Fruit fly (Drosophila melanogaster) whole organism, embryonic: ENCODE data around the gene CG43218.

Source experiments
- BEAF-32 ChIP-seq: fragments of 200-800 bp; sonication (Bioruptor generic); optimal IDR thresholded peaks from 3 replicates; lab custom pipeline; 2017; ENCODE audit warnings: missing biosample characterization, missing genetic modification characterization, mild to moderate bottlenecking, moderate library complexity, missing genetic modification reagents
- CG10147 ChIP-seq: fragments of 200-800 bp; sonication (Bioruptor generic); optimal IDR thresholded peaks from 2 replicates; lab custom pipeline; 2019; ENCODE audit warnings: missing biosample characterization, mild to moderate bottlenecking, missing genetic modification characterization, moderate library complexity
- CG1024 ChIP-seq: fragments of 200-800 bp; sonication (Bioruptor generic); IDR thresholded peaks from 2 replicates; pipeline ENCODE4 v1.3.6; 2022; ENCODE audit warnings: missing biosample characterization, missing genetic modification characterization
- CG10274 ChIP-seq: fragments of 200-800 bp; sonication (Bioruptor generic); optimal IDR thresholded peaks from 3 replicates; lab custom pipeline; 2017; ENCODE audit warnings: missing biosample characterization, mild to moderate bottlenecking, missing genetic modification characterization
- CG10366 ChIP-seq: fragments of 200-800 bp; sonication (Bioruptor generic); IDR thresholded peaks from 2 replicates; pipeline ENCODE4 v1.3.6; 2022; ENCODE audit warnings: missing biosample characterization, missing genetic modification characterization
- CG11093 ChIP-seq: fragments of 200-800 bp; sonication (Bioruptor generic); IDR thresholded peaks from 3 replicates; pipeline ENCODE4 v1.3.6; 2022; ENCODE audit warnings: missing biosample characterization, missing genetic modification characterization
- CG11504 ChIP-seq: fragments of 200-800 bp; sonication (Bioruptor generic); optimal IDR thresholded peaks from 3 replicates; lab custom pipeline; 2019; ENCODE audit warnings: missing biosample characterization, mild to moderate bottlenecking, missing genetic modification characterization, moderate library complexity
- CG12219 ChIP-seq: fragments of 200-800 bp; sonication (Bioruptor generic); optimal IDR thresholded peaks from 3 replicates; lab custom pipeline; 2018; ENCODE audit warnings: missing biosample characterization, mild to moderate bottlenecking, missing genetic modification characterization
- CG12391 ChIP-seq: fragments of 200-800 bp; sonication (Bioruptor generic); optimal IDR thresholded peaks from 3 replicates; lab custom pipeline; 2018; ENCODE audit warnings: missing biosample characterization, mild to moderate bottlenecking, missing genetic modification characterization, moderate library complexity
- CG12659 ChIP-seq: fragments of 200-800 bp; sonication (Bioruptor generic); optimal IDR thresholded peaks from 3 replicates; lab custom pipeline; 2017; ENCODE audit warnings: mild to moderate bottlenecking, missing biosample characterization, missing genetic modification reagents, missing genetic modification characterization
- CG12942 ChIP-seq: fragments of 200-800 bp; sonication (Bioruptor generic); optimal IDR thresholded peaks from 3 replicates; lab custom pipeline; 2016; ENCODE audit warnings: missing biosample characterization, missing genetic modification characterization
- CG14014 ChIP-seq: fragments of 200-800 bp; sonication (Bioruptor generic); IDR thresholded peaks from 2 replicates; pipeline ENCODE4 v1.3.6; 2022; ENCODE audit warnings: missing biosample characterization, missing genetic modification characterization
- CG15011 ChIP-seq: fragments of 200-800 bp; sonication (Bioruptor generic); optimal IDR thresholded peaks from 3 replicates; lab custom pipeline; 2018; ENCODE audit warnings: missing biosample characterization, mild to moderate bottlenecking, missing genetic modification characterization
- CG16863 ChIP-seq: fragments of 200-800 bp; sonication (Bioruptor generic); optimal IDR thresholded peaks from 3 replicates; lab custom pipeline; 2016; ENCODE audit warnings: missing biosample characterization, missing genetic modification characterization
- CG2202 ChIP-seq: fragments of 200-800 bp; sonication (Bioruptor generic); optimal IDR thresholded peaks from 2 replicates; lab custom pipeline; 2018; ENCODE audit warnings: missing biosample characterization, mild to moderate bottlenecking, missing genetic modification characterization
- CG4282 ChIP-seq: fragments of 200-800 bp; sonication (Bioruptor generic); optimal IDR thresholded peaks from 2 replicates; lab custom pipeline; 2016; ENCODE audit warnings: missing biosample characterization, missing genetic modification characterization
- CG4820 ChIP-seq: fragments of 200-800 bp; sonication (Bioruptor generic); optimal IDR thresholded peaks from 3 replicates; lab custom pipeline; 2016; ENCODE audit warnings: missing biosample characterization, missing genetic modification characterization
- CG7372 ChIP-seq: fragments of 200-800 bp; sonication (Bioruptor generic); IDR thresholded peaks from 2 replicates; pipeline ENCODE4 v1.3.6; 2022; ENCODE audit warnings: missing biosample characterization, missing genetic modification characterization
- CG8290 ChIP-seq, 3 experiments: fragments of 200-800 bp; sonication (Bioruptor generic); optimal IDR thresholded peaks; 2 replicates each; lab custom pipeline; 2016 to 2019; ENCODE audit warnings: missing biosample characterization in 3 of 3, missing genetic modification characterization in 3 of 3, mild to moderate bottlenecking in 2 of 3, moderate library complexity in 1 of 3
- CG8388 ChIP-seq: fragments of 200-800 bp; sonication (Bioruptor generic); optimal IDR thresholded peaks from 2 replicates; lab custom pipeline; 2019; ENCODE audit warnings: missing biosample characterization, mild to moderate bottlenecking, missing genetic modification characterization, moderate library complexity
- CG9797 ChIP-seq: fragments of 200-800 bp; sonication (Bioruptor generic); optimal IDR thresholded peaks from 3 replicates; lab custom pipeline; 2018; ENCODE audit warnings: missing biosample characterization, mild to moderate bottlenecking, missing genetic modification characterization
- CG9817 ChIP-seq: fragments of 200-800 bp; sonication (Bioruptor generic); optimal IDR thresholded peaks from 2 replicates; lab custom pipeline; 2018; ENCODE audit warnings: missing biosample characterization, mild to moderate bottlenecking, missing genetic modification characterization, moderate library complexity
- CG9932 ChIP-seq: fragments of 200-800 bp; sonication (Bioruptor generic); IDR thresholded peaks from 2 replicates; pipeline ENCODE4 v1.3.6; 2022; ENCODE audit warnings: missing biosample characterization, missing genetic modification characterization
- D19B ChIP-seq: fragments of 200-800 bp; sonication (Bioruptor generic); optimal IDR thresholded peaks from 2 replicates; lab custom pipeline; 2017; ENCODE audit warnings: missing biosample characterization, mild to moderate bottlenecking, missing genetic modification characterization
- Deaf1 ChIP-seq: fragments of 200-800 bp; optimal IDR thresholded peaks from 3 replicates; lab custom pipeline; 2019; ENCODE audit warnings: missing biosample characterization, mild to moderate bottlenecking, missing genetic modification characterization, moderate library complexity
- Eip74EF ChIP-seq, 2 experiments: fragments of 200-800 bp in 1 of 2; fragments of >200 bp in 1 of 2; sonication (Bioruptor generic) in 1 of 2; optimal IDR thresholded peaks; 2 replicates each; lab custom pipeline; 2017 to 2019; ENCODE audit warnings: missing biosample characterization in 2 of 2, missing genetic modification characterization in 2 of 2, mild to moderate bottlenecking in 1 of 2, moderate library complexity in 1 of 2
- Ets65A ChIP-seq: fragments of 200-800 bp; sonication (Bioruptor generic); peaks from one replicate; lab custom pipeline; 2016; ENCODE audit warnings: missing biosample characterization, missing genetic modification characterization
- Hmr ChIP-seq: fragments of 200-800 bp; sonication (Bioruptor generic); optimal IDR thresholded peaks from 3 replicates; lab custom pipeline; 2017; ENCODE audit warnings: mild to moderate bottlenecking, missing biosample characterization, missing genetic modification reagents, missing genetic modification characterization
- PHDP ChIP-seq: fragments of 200-800 bp; sonication (Bioruptor generic); optimal IDR thresholded peaks from 3 replicates; lab custom pipeline; 2018; ENCODE audit warnings: missing biosample characterization, mild to moderate bottlenecking, missing genetic modification characterization, moderate library complexity
- Sox102F ChIP-seq: fragments of 200-800 bp; sonication (Bioruptor generic); optimal IDR thresholded peaks from 2 replicates; lab custom pipeline; 2018; ENCODE audit warnings: missing biosample characterization, mild to moderate bottlenecking, missing genetic modification characterization, moderate library complexity
- al ChIP-seq: fragments of 200-800 bp; sonication (Bioruptor generic); IDR thresholded peaks from 2 replicates; pipeline ENCODE4 v1.3.6; 2022; ENCODE audit warnings: missing biosample characterization, missing genetic modification characterization
- chn ChIP-seq: fragments of 200-800 bp; sonication (Bioruptor generic); optimal IDR thresholded peaks from 2 replicates; lab custom pipeline; 2016; ENCODE audit warnings: missing biosample characterization, missing genetic modification characterization
- ci ChIP-seq: fragments of 200-800 bp; sonication (Bioruptor generic); IDR thresholded peaks from 3 replicates; pipeline ENCODE4 v1.3.6; 2022; ENCODE audit warnings: missing biosample characterization, missing genetic modification characterization
- croc ChIP-seq: fragments of 200-800 bp; sonication (Bioruptor generic); conservative IDR thresholded peaks from 3 replicates; pipeline ENCODE4 v1.3.6; 2022; ENCODE audit warnings: missing biosample characterization, missing genetic modification characterization
- crol ChIP-seq: fragments of 200-800 bp; sonication (Bioruptor generic); IDR thresholded peaks from 2 replicates; pipeline ENCODE4 v1.3.6; 2022; ENCODE audit warnings: missing biosample characterization, missing genetic modification characterization
- disco-r ChIP-seq: fragments of 200-800 bp; sonication (Bioruptor generic); optimal IDR thresholded peaks from 2 replicates; lab custom pipeline; 2016; ENCODE audit warnings: missing biosample characterization, missing genetic modification characterization
- dmrt99B ChIP-seq: fragments of 200-800 bp; sonication (Bioruptor generic); optimal IDR thresholded peaks from 2 replicates; lab custom pipeline; 2018; ENCODE audit warnings: missing biosample characterization, mild to moderate bottlenecking, missing genetic modification characterization, moderate library complexity
- grau ChIP-seq: fragments of 200-800 bp; optimal IDR thresholded peaks from 3 replicates; lab custom pipeline; 2019; ENCODE audit warnings: missing biosample characterization, mild to moderate bottlenecking, missing genetic modification characterization, moderate library complexity
- gro ChIP-seq: fragments of 200-800 bp; sonication (Bioruptor generic); optimal IDR thresholded peaks from 2 replicates; lab custom pipeline; 2016; ENCODE audit warnings: missing biosample characterization, missing genetic modification characterization
- ham ChIP-seq: fragments of 200-800 bp; sonication (Bioruptor generic); IDR thresholded peaks from 2 replicates; pipeline ENCODE4 v1.3.6; 2022; ENCODE audit warnings: missing biosample characterization, missing genetic modification characterization
- hbn ChIP-seq: fragments of 200-800 bp; sonication (Bioruptor generic); IDR thresholded peaks from 2 replicates; pipeline ENCODE4 v1.3.6; 2022; ENCODE audit warnings: missing biosample characterization, missing genetic modification characterization; ENCODE audit not compliant: partially characterized antibody
- row ChIP-seq: fragments of 200-800 bp; sonication (Bioruptor generic); IDR thresholded peaks from 3 replicates; pipeline ENCODE4 v1.3.6; 2022; ENCODE audit warnings: missing biosample characterization, missing genetic modification characterization
- salm ChIP-seq: fragments of 200-800 bp; sonication (Bioruptor generic); optimal IDR thresholded peaks from 2 replicates; lab custom pipeline; 2018; ENCODE audit warnings: missing biosample characterization, mild to moderate bottlenecking, missing genetic modification characterization
- sc ChIP-seq, 3 experiments: fragments of >200 bp in 2 of 3; fragments of 200-800 bp in 1 of 3; sonication (Bioruptor generic) in 1 of 3; optimal IDR thresholded peaks; 2 replicates in 2 of 3; 3 replicates in 1 of 3; lab custom pipeline; 2017; ENCODE audit warnings: mild to moderate bottlenecking in 1 of 3, missing biosample characterization in 1 of 3, missing genetic modification characterization in 1 of 3, missing genetic modification reagents in 1 of 3
- sisA ChIP-seq: fragments of 200-800 bp; sonication (Bioruptor generic); IDR thresholded peaks from 2 replicates; pipeline ENCODE4 v1.3.6; 2022; ENCODE audit warnings: missing biosample characterization, missing genetic modification characterization
- vvl ChIP-seq: fragments of 200-800 bp; sonication (Bioruptor generic); IDR thresholded peaks from 2 replicates; pipeline ENCODE4 v1.3.6; 2022; ENCODE audit warnings: missing biosample characterization, missing genetic modification characterization

CG43218 gene

dm6 chr3L:21276296-21277257 is 18.8 kb downstream of the CG43218 start (continued):
- peak; percentile 18 for TF ChIP-seq CG8290 (GFP tag; optimal IDR thresholded peaks at IDR 0.05; lab: Kevin White, UChicago)
- TF ChIP-seq CG8290 (tag; optimal IDR thresholded peaks at IDR 0.05; lab: Kevin White, UChicago), result peak in 1 of 2 experiments; percentile 12
- TF ChIP-seq CG8388 (GFP tag; lab: Kevin White, UChicago), result peak; percentile 62
- TF ChIP-seq salm, result no peak
- peak; percentile 16 for TF ChIP-seq BEAF-32 (GFP tag; lab: Kevin White, UChicago)
- peak; percentile 57 for TF ChIP-seq CG16863 (GFP tag; lab: Kevin White, UChicago)
- TF ChIP-seq crol, result peak; percentile 96
- TF ChIP-seq chn (GFP tag; lab: Kevin White, UChicago), result peak; percentile 37
- TF ChIP-seq CG14014 (GFP tag; lab: Robert Waterston, UW), result peak; percentile 19; the same call in 1 of the 2 replicates
- no peak for TF ChIP-seq CG2202
- TF ChIP-seq D19B (GFP tag; lab: Kevin White, UChicago), result peak; percentile 18
- peak; percentile 18 for TF ChIP-seq Deaf1 (tag; lab: Kevin White, UChicago)
- TF ChIP-seq ci (GFP tag; lab: Robert Waterston, UW), result peak; percentile 43; the same call in 2 of the 3 replicates
- TF ChIP-seq CG12219 (GFP tag; lab: Kevin White, UChicago), result peak; percentile 24
- peak; percentile 41 for TF ChIP-seq CG10147 (GFP tag; lab: Kevin White, UChicago)
- no peak for TF ChIP-seq CG1024 (GFP tag; lab: Robert Waterston, UW)
- TF ChIP-seq hbn, result no peak
- TF ChIP-seq sisA (GFP tag; lab: Robert Waterston, UW), result peak; percentile 54
- peak; percentile 7; the same call in 1 of the 2 replicates for TF ChIP-seq vvl
- no peak for TF ChIP-seq ham (GFP tag; lab: Robert Waterston, UW)
- TF ChIP-seq disco-r (GFP tag; lab: Kevin White, UChicago), result peak; percentile 54
- TF ChIP-seq CG9932 (GFP tag; lab: Robert Waterston, UW), result peak; percentile 46
- peak; percentile 19; the same call in 1 of the 2 replicates for TF ChIP-seq al (GFP tag; lab: Robert Waterston, UW)
- TF ChIP-seq sc (optimal IDR thresholded peaks at IDR 0.05; lab: Kevin White, UChicago), result no peak
- peak; percentile 19 for TF ChIP-seq sc (GFP tag; optimal IDR thresholded peaks at IDR 0.05; lab: Kevin White, UChicago)
- TF ChIP-seq CG4820 (GFP tag; lab: Kevin White, UChicago), result peak; percentile 40
- TF ChIP-seq CG11504 (tag; lab: Kevin White, UChicago), result peak; percentile 82
- TF ChIP-seq Hmr, result peak; percentile 55
- peak; percentile 24; the same call in 1 of the 3 replicates for TF ChIP-seq croc (GFP tag; lab: Robert Waterston, UW)
- peak; percentile 72 for TF ChIP-seq grau (tag; lab: Kevin White, UChicago)
- no peak for TF ChIP-seq CG9797
- TF ChIP-seq PHDP (tag; lab: Kevin White, UChicago), result peak; percentile 56
- TF ChIP-seq Ets65A, result peak; percentile 90
- TF ChIP-seq CG12659, result peak; percentile 52
- TF ChIP-seq CG15011 (GFP tag; lab: Kevin White, UChicago), result peak; percentile 43
- TF ChIP-seq Eip74EF (GFP tag; optimal IDR thresholded peaks at IDR 0.05; lab: Kevin White, UChicago), result peak in 1 of 2 experiments; percentile 11
- peak; percentile 72 for TF ChIP-seq row (GFP tag; lab: Robert Waterston, UW)
- 0 out of 3 replicates have a peak, but pooled peaks have one; percentile 18 for TF ChIP-seq CG11093 (GFP tag; lab: Robert Waterston, UW)
- TF ChIP-seq CG10366, result no peak; the same call in 1 of the 2 replicates
- peak; percentile 39 for TF ChIP-seq gro (GFP tag; lab: Kevin White, UChicago)
- peak; percentile 11 for TF ChIP-seq CG10274 (GFP tag; lab: Kevin White, UChicago)
- 0 out of 2 replicates have a peak, but pooled peaks have one; percentile 15 for TF ChIP-seq CG7372 (GFP tag; lab: Robert Waterston, UW)
- TF ChIP-seq CG12942, result peak; percentile 11
- TF ChIP-seq CG12391 (tag; lab: Kevin White, UChicago), result peak; percentile 72
- TF ChIP-seq dmrt99B, result peak; percentile 75
- TF ChIP-seq Sox102F, result peak; percentile 73
- TF ChIP-seq CG4282, result no peak
- TF ChIP-seq CG9817 (tag; lab: Kevin White, UChicago), result peak; percentile 30
